Worm (Caenorhabditis elegans): ENCODE measurements around the gene set-2.

DNA sequence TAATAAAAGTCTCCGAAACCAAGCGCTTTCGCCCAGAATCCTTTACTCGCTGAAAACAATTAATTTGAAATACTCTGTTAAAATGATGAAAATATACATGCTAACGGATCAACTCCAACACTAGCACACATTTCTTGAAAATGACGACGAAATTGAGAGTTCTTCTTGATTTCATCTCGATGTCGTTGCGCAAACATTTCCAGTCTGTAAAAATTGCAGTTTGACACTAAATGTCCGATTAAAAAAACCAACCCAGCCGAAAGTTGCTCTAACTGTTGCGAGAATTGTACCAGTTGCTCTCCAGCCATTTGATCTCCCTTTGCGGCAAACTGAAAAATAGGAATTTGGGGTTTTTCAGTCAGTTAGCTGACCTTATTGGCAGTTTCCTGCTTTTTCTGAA is 31.3 kb upstream of the set-2 start:
- TF ChIP-seq rnt-1 (tag; optimal IDR thresholded peaks at IDR 0.05): no peak
- no peak for TF ChIP-seq lin-15B (tag; optimal IDR thresholded peaks at IDR 0.05)
- no peak for TF ChIP-seq fkh-8 (tag; optimal IDR thresholded peaks at IDR 0.05)
- TF ChIP-seq fkh-10 (GFP tag; optimal IDR thresholded peaks at IDR 0.05): no peak
- TF ChIP-seq blmp-1 (tag; optimal IDR thresholded peaks at IDR 0.05): no peak
- no peak for TF ChIP-seq skn-1 (tag; optimal IDR thresholded peaks at IDR 0.05)
- no peak for TF ChIP-seq nhr-76 (tag; optimal IDR thresholded peaks at IDR 0.05)
- TF ChIP-seq swsn-7 (tag; optimal IDR thresholded peaks at IDR 0.05): no peak
- TF ChIP-seq mdl-1 (tag; optimal IDR thresholded peaks at IDR 0.05): no peak
- TF ChIP-seq nhr-237 (tag; optimal IDR thresholded peaks at IDR 0.05): no peak
- TF ChIP-seq elt-3 (tag; optimal IDR thresholded peaks at IDR 0.05): no peak
- TF ChIP-seq snpc-4 (tag; optimal IDR thresholded peaks at IDR 0.05): no peak

Data from whole organism, L1 larva.